Worm (Caenorhabditis elegans): Measurements from ENCODE around the gene ZC262.2.

DNA sequence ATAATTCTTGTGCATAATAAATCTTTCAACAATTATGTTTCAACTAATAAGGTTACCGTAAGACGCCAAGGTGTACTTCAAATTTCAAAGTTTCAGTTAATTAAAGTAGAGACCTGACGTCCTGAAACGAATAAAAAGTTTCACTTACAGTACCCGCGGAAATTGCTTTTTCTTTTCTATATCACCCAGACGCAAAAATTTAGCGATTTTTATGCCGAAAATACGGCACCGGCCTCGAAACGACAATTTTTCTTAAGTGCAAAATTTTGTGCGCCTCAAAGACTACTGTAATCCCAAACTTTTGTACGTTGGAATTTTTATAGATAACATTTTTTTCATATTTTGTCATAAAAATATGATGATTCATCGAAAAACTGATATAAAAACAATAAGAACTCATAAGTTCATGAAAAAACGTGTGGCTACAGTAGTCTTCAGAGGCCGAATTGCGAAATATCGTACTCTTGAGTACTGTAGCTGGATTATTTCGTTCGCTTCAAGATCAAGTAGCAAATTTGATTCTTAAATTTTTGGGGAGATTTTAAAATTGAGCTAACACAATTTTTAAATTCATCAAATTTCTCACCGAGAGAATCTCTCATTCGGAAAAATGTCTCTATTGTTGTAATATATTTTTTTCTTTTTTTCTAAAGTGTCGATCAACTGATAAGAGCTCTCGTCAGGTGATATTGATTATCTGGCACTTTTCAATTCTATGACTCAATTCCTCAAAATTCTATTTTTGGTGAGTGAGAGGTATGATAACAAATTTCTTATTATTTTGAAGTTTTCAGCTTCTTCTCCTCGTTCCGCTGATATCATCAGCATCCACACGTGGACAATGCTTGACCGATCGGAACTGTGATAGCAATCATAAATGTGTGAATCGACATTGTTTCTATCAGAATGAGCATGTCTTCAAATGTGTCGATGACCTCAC is 6.0 kb upstream of the ZC262.2 start, which contains the start of gene ZC262.13:
- TF ChIP-seq ztf-18 (tag; optimal IDR thresholded peaks at IDR 0.05) (no peak), pbrm-1 (GFP tag; IDR thresholded peaks at IDR 0.05) (no peak), rcor-1 (GFP tag; IDR thresholded peaks at IDR 0.05) (no peak), madf-3 (GFP tag; IDR thresholded peaks at IDR 0.05) (no peak), zim-3 (tag; optimal IDR thresholded peaks at IDR 0.05) (no peak), snpc-4 (GFP tag; optimal IDR thresholded peaks at IDR 0.05) (no peak), snpc-4 (tag; optimal IDR thresholded peaks at IDR 0.05) (no peak), pha-4 (tag; optimal IDR thresholded peaks at IDR 0.05) (no peak), nhr-179 (tag; optimal IDR thresholded peaks at IDR 0.05) (no peak)
